Worm (Caenorhabditis elegans): Measurements from ENCODE around the gene B0252.8.

Gene B0252.8

ce11 chrII:6915875-6916274 is at the start of gene B0252.8:
TSS of gene B0252.8 (plus strand) at chrII:6916166.
- TF ChIP-seq gmeb-1 (tag; optimal IDR thresholded peaks at IDR 0.05) (no peak), snpc-4 (tag; optimal IDR thresholded peaks at IDR 0.05) (no peak), ceh-82 (tag; optimal IDR thresholded peaks at IDR 0.05) (no peak), unc-55 (GFP tag; optimal IDR thresholded peaks at IDR 0.05) (peak; percentile 52), mdl-1 (tag; optimal IDR thresholded peaks at IDR 0.05) (no peak), mab-5 (tag; optimal IDR thresholded peaks at IDR 0.05) (peak; percentile 1), skn-1 (tag; optimal IDR thresholded peaks at IDR 0.05) (no peak), nhr-10 (tag; optimal IDR thresholded peaks at IDR 0.05) (no peak), C34F6.9 (tag; optimal IDR thresholded peaks at IDR 0.05) (peak; percentile 2)

ce11 chrII:6870803-6871202 is 45.2 kb upstream of the B0252.8 start, which contains the start of gene clhm-1:
TSS of gene clhm-1 (minus strand) at chrII:6871009.
- TF ChIP-seq lsy-2 (tag; optimal IDR thresholded peaks at IDR 0.05) (peak in 1 of 2 experiments; percentile 15), crh-2 (tag; optimal IDR thresholded peaks at IDR 0.05) (peak; percentile 92), ztf-11 (tag; optimal IDR thresholded peaks at IDR 0.05) (no peak)

ce11 chrII:6872493-6872892 is 43.5 kb upstream of the B0252.8 start, which contains the start of gene C44B7.5:
TSS of gene C44B7.5 (minus strand) at chrII:6872593.
- TF ChIP-seq mbf-1 (tag; optimal IDR thresholded peaks at IDR 0.05) (no peak), F13H6.1 (tag; optimal IDR thresholded peaks at IDR 0.05) (no peak), aly-2 (tag; optimal IDR thresholded peaks at IDR 0.05) (no peak), alr-1 (tag; optimal IDR thresholded peaks at IDR 0.05) (no peak), dmd-4 (tag; optimal IDR thresholded peaks at IDR 0.05) (no peak), nhr-237 (tag; optimal IDR thresholded peaks at IDR 0.05) (no peak), ztf-1 (GFP tag; conservative IDR thresholded peaks at IDR 0.05) (no peak), nhr-12 (tag; optimal IDR thresholded peaks at IDR 0.05) (no peak), ztf-11 (tag; optimal IDR thresholded peaks at IDR 0.05) (no peak), ZK546.5 (tag; optimal IDR thresholded peaks at IDR 0.05) (no peak)

ce11 chrII:6876957-6877356 is 39.0 kb upstream of the B0252.8 start, which contains the start of gene slc-36.5:
TSS of gene slc-36.5 (minus strand) at chrII:6877057.
- no peak for TF ChIP-seq nhr-237 (tag; optimal IDR thresholded peaks at IDR 0.05)
- TF ChIP-seq ztf-1 (GFP tag; conservative IDR thresholded peaks at IDR 0.05): no peak
- TF ChIP-seq nhr-11 (tag; optimal IDR thresholded peaks at IDR 0.05): no peak
- TF ChIP-seq Y55F3AM.14 (GFP tag; optimal IDR thresholded peaks at IDR 0.05): no peak
- no peak for TF ChIP-seq unc-62 (GFP tag; optimal IDR thresholded peaks at IDR 0.05)
- TF ChIP-seq R02D3.7 (tag; optimal IDR thresholded peaks at IDR 0.05): no peak
- no peak for TF ChIP-seq elt-1 (tag; optimal IDR thresholded peaks at IDR 0.05)
- TF ChIP-seq ama-1 (optimal IDR thresholded peaks at IDR 0.05): no peak
- TF ChIP-seq sem-4 (tag; optimal IDR thresholded peaks at IDR 0.05): no peak
- no peak for TF ChIP-seq aly-2 (tag; optimal IDR thresholded peaks at IDR 0.05)
- TF ChIP-seq snpc-4 (tag; optimal IDR thresholded peaks at IDR 0.05): no peak
- no peak for TF ChIP-seq alr-1 (tag; optimal IDR thresholded peaks at IDR 0.05)
- no peak for TF ChIP-seq mbf-1 (tag; optimal IDR thresholded peaks at IDR 0.05)
- no peak for TF ChIP-seq egl-27 (tag; optimal IDR thresholded peaks at IDR 0.05)
- no peak for TF ChIP-seq mdl-1 (tag; optimal IDR thresholded peaks at IDR 0.05)
- TF ChIP-seq nhr-10 (tag; optimal IDR thresholded peaks at IDR 0.05): no peak

- TF ChIP-seq blmp-1 (tag; optimal IDR thresholded peaks at IDR 0.05; ENCODE audit: insufficient read depth): peak; percentile 58
- no peak for TF ChIP-seq gmeb-1 (tag; optimal IDR thresholded peaks at IDR 0.05)
- peak; percentile 71 for TF ChIP-seq crh-2 (tag; optimal IDR thresholded peaks at IDR 0.05)
- TF ChIP-seq lin-39 (tag; optimal IDR thresholded peaks at IDR 0.05): no peak
- peak; percentile 71 for TF ChIP-seq nhr-25 (tag; optimal IDR thresholded peaks at IDR 0.05)
- peak; percentile 62 for TF ChIP-seq sma-3 (GFP tag; optimal IDR thresholded peaks at IDR 0.05)
Measured at ce11 chrII:6877881-6878280, 38.1 kb upstream of the B0252.8 start.

- no peak for TF ChIP-seq nhr-21 (tag; optimal IDR thresholded peaks at IDR 0.05)
- no peak for TF ChIP-seq skn-1 (tag; optimal IDR thresholded peaks at IDR 0.05)
- TF ChIP-seq fos-1 (tag; optimal IDR thresholded peaks at IDR 0.05): no peak
- no peak for TF ChIP-seq aly-2 (tag; optimal IDR thresholded peaks at IDR 0.05)
- TF ChIP-seq lin-13 (GFP tag; optimal IDR thresholded peaks at IDR 0.05): no peak
- no peak for TF ChIP-seq F13H6.1 (tag; optimal IDR thresholded peaks at IDR 0.05)
Measured at ce11 chrII:6880067-6880466, 35.9 kb upstream of the B0252.8 start, which contains the start of gene C44B7.7. TSS of gene C44B7.7 (minus strand) at chrII:6880167.

Measured in whole organism, L2 larva.